Fruit fly (Drosophila melanogaster) whole organism, prepupa: ENCODE measurements around the gene CG12576.

ENCODE experiments used
- Blimp-1 ChIP-seq: fragments of 200-800 bp; sonication (Bioruptor generic); optimal IDR thresholded peaks from 3 replicates; lab custom pipeline; 2017; ENCODE audit warnings: missing biosample characterization, missing genetic modification characterization, mild to moderate bottlenecking, moderate library complexity, missing genetic modification reagents
- CG10631 ChIP-seq: fragments of 200-800 bp; sonication (Bioruptor generic); optimal IDR thresholded peaks from 2 replicates; lab custom pipeline; 2016; ENCODE audit warnings: missing biosample characterization, missing genetic modification characterization
- CG1621 ChIP-seq: fragments of 200-800 bp; sonication (Bioruptor generic); optimal IDR thresholded peaks from 3 replicates; lab custom pipeline; 2018; ENCODE audit warnings: missing biosample characterization, mild to moderate bottlenecking, missing genetic modification characterization
- CG34406 ChIP-seq: fragments of 200-800 bp; sonication (Bioruptor generic); optimal IDR thresholded peaks from 3 replicates; lab custom pipeline; 2016; ENCODE audit warnings: missing biosample characterization, missing genetic modification characterization
- CG6808 ChIP-seq: fragments of 200-800 bp; sonication (Bioruptor generic); optimal IDR thresholded peaks from 3 replicates; lab custom pipeline; 2017; ENCODE audit warnings: missing biosample characterization, missing genetic modification characterization, mild to moderate bottlenecking, moderate library complexity, missing genetic modification reagents
- CG6854 ChIP-seq: fragments of 200-800 bp; sonication (Bioruptor generic); optimal IDR thresholded peaks from 2 replicates; lab custom pipeline; 2017; ENCODE audit warnings: missing biosample characterization, mild to moderate bottlenecking, missing genetic modification characterization
- CG8119 ChIP-seq: fragments of 200-800 bp; sonication (Bioruptor generic); IDR thresholded peaks from 3 replicates; pipeline ENCODE4 v1.3.6; 2022; ENCODE audit warnings: missing biosample characterization, missing genetic modification characterization
- Eip75B ChIP-seq: fragments of 200-800 bp; sonication (Bioruptor generic); optimal IDR thresholded peaks from 3 replicates; lab custom pipeline; 2016; ENCODE audit warnings: missing biosample characterization, missing genetic modification characterization
- Eip78C ChIP-seq: fragments of 200-800 bp; sonication (Bioruptor generic); peaks from one replicate; lab custom pipeline; 2016; ENCODE audit warnings: missing biosample characterization, missing genetic modification characterization
- Eip93F ChIP-seq: fragments of 200-800 bp; sonication (Bioruptor generic); optimal IDR thresholded peaks from 2 replicates; lab custom pipeline; 2016; ENCODE audit warnings: missing biosample characterization, mild to moderate bottlenecking, missing genetic modification characterization
- Ets21C ChIP-seq: fragments of 200-800 bp; sonication (Bioruptor generic); optimal IDR thresholded peaks from 3 replicates; lab custom pipeline; 2016; ENCODE audit warnings: missing biosample characterization, missing genetic modification characterization
- Ets96B ChIP-seq: fragments of 200-800 bp; optimal IDR thresholded peaks from 2 replicates; lab custom pipeline; 2019; ENCODE audit warnings: missing biosample characterization, mild to moderate bottlenecking, missing genetic modification characterization, moderate library complexity
- Gug ChIP-seq: fragments of 200-800 bp; sonication (Bioruptor generic); IDR thresholded peaks from 2 replicates; pipeline ENCODE4 v1.3.6; 2022; ENCODE audit warnings: missing biosample characterization, missing genetic modification characterization
- Hr39 ChIP-seq: fragments of 200-800 bp; sonication (Bioruptor generic); optimal IDR thresholded peaks from 2 replicates; lab custom pipeline; 2016; ENCODE audit warnings: missing biosample characterization, missing genetic modification characterization
- Lpt ChIP-seq: fragments of 200-800 bp; sonication (Bioruptor generic); optimal IDR thresholded peaks from 3 replicates; lab custom pipeline; 2016; ENCODE audit warnings: missing biosample characterization, missing genetic modification characterization
- Met ChIP-seq: fragments of 200-800 bp; sonication (Bioruptor generic); optimal IDR thresholded peaks from 3 replicates; lab custom pipeline; 2016; ENCODE audit warnings: missing biosample characterization, missing genetic modification characterization
- OdsH ChIP-seq: fragments of 200-800 bp; sonication (Bioruptor generic); optimal IDR thresholded peaks from 3 replicates; lab custom pipeline; 2016; ENCODE audit warnings: missing biosample characterization, missing genetic modification characterization
- Smox ChIP-seq: fragments of 200-800 bp; sonication (Bioruptor generic); optimal IDR thresholded peaks from 3 replicates; lab custom pipeline; 2016; ENCODE audit warnings: missing biosample characterization, missing genetic modification characterization
- acj6 ChIP-seq: fragments of 200-800 bp; sonication (Bioruptor generic); optimal IDR thresholded peaks from 3 replicates; lab custom pipeline; 2016; ENCODE audit warnings: missing biosample characterization, missing genetic modification characterization
- dsx ChIP-seq: fragments of 200-800 bp; optimal IDR thresholded peaks from 3 replicates; lab custom pipeline; 2019; ENCODE audit warnings: missing biosample characterization, mild to moderate bottlenecking, missing genetic modification characterization, moderate library complexity; ENCODE audit not compliant: poor library complexity, severe bottlenecking
- eg ChIP-seq: fragments of 200-800 bp; sonication (Bioruptor generic); IDR thresholded peaks from 3 replicates; pipeline ENCODE4 v1.3.6; 2022; ENCODE audit warnings: missing biosample characterization, missing genetic modification characterization
- esn ChIP-seq: fragments of 200-800 bp; sonication (Bioruptor generic); optimal IDR thresholded peaks from 2 replicates; lab custom pipeline; 2016; ENCODE audit warnings: missing biosample characterization, mild to moderate bottlenecking, missing genetic modification characterization, moderate library complexity
- fd85E ChIP-seq: fragments of 200-800 bp; sonication (Bioruptor generic); optimal IDR thresholded peaks from 3 replicates; lab custom pipeline; 2016; ENCODE audit warnings: missing biosample characterization, missing genetic modification characterization
- fkh ChIP-seq: fragments of 200-800 bp; sonication (Bioruptor generic); optimal IDR thresholded peaks from 3 replicates; lab custom pipeline; 2017; ENCODE audit warnings: missing biosample characterization, mild to moderate bottlenecking, missing genetic modification characterization, moderate library complexity
- net ChIP-seq: fragments of 200-800 bp; sonication (Bioruptor generic); optimal IDR thresholded peaks from 3 replicates; lab custom pipeline; 2016; ENCODE audit warnings: missing biosample characterization, missing genetic modification characterization
- pdm3 ChIP-seq: fragments of 200-800 bp; sonication (Bioruptor generic); optimal IDR thresholded peaks from 3 replicates; lab custom pipeline; 2016; ENCODE audit warnings: missing biosample characterization, missing genetic modification characterization
- spab ChIP-seq: fragments of 200-800 bp; sonication (Bioruptor generic); optimal IDR thresholded peaks from 2 replicates; lab custom pipeline; 2017; ENCODE audit warnings: missing biosample characterization, mild to moderate bottlenecking, missing genetic modification characterization, missing genetic modification reagents
- ss ChIP-seq, 2 experiments: fragments of 200-800 bp; sonication (Bioruptor generic); optimal IDR thresholded peaks; 2 replicates in 1 of 2; 3 replicates in 1 of 2; lab custom pipeline; 2017 to 2018; ENCODE audit warnings: mild to moderate bottlenecking in 2 of 2, missing biosample characterization in 2 of 2, missing genetic modification characterization in 2 of 2, moderate library complexity in 1 of 2
- svp ChIP-seq: fragments of 200-800 bp; sonication (Bioruptor generic); peaks from one replicate; lab custom pipeline; 2016; ENCODE audit warnings: missing biosample characterization, missing genetic modification characterization

Gene CG12576

dm6 chrX:22481860-22482544 lies at the start of gene CG12576, which contains the start of gene Cp110:
TSS of gene CG12576 (minus strand) at chrX:22482357.
TSS of gene Cp110 (plus strand) at chrX:22482082.
- TF ChIP-seq Smox (GFP tag; lab: Kevin White, UChicago) (no peak), eg (GFP tag; lab: Robert Waterston, UW) (no peak), Met (GFP tag; lab: Kevin White, UChicago) (no peak), Ets21C (GFP tag; lab: Kevin White, UChicago) (no peak), fd85E (GFP tag; lab: Kevin White, UChicago) (no peak), Hr39 (GFP tag; lab: Kevin White, UChicago) (no peak), Eip78C (peak; percentile 25), CG10631 (peak; percentile 19), OdsH (GFP tag; lab: Kevin White, UChicago) (no peak), CG8119 (no peak), svp (GFP tag; lab: Kevin White, UChicago) (no peak), Ets96B (no peak), net (GFP tag; lab: Kevin White, UChicago) (no peak), pdm3 (GFP tag; lab: Kevin White, UChicago) (no peak)

dm6 chrX:22529664-22530321 lies 47.6 kb upstream of the CG12576 start, which contains the start of gene S6kII:
TSS of gene S6kII (plus strand) at chrX:22529964.
- no peak for TF ChIP-seq eg (GFP tag; lab: Robert Waterston, UW)
- no peak for TF ChIP-seq CG6808
- TF ChIP-seq Blimp-1 (GFP tag; lab: Kevin White, UChicago) = peak; percentile 55
- peak; percentile 21 for TF ChIP-seq CG6854
- no peak for TF ChIP-seq CG34406 (GFP tag; lab: Kevin White, UChicago)
- TF ChIP-seq Ets96B = no peak
- peak; percentile 6 for TF ChIP-seq esn
- TF ChIP-seq Lpt (GFP tag; lab: Kevin White, UChicago) = no peak
- peak; percentile 79 for TF ChIP-seq fkh
- no peak for TF ChIP-seq CG8119
- TF ChIP-seq Eip78C = peak; percentile 63
- no peak for TF ChIP-seq dsx

- TF ChIP-seq net (GFP tag; lab: Kevin White, UChicago) = no peak
- peak; percentile 91 for TF ChIP-seq Blimp-1 (GFP tag; lab: Kevin White, UChicago)
- TF ChIP-seq Eip78C = peak; percentile 41
These were observed 45.1 kb upstream of the CG12576 start for dm6 chrX:22527210-22527609.

dm6 chrX:22514948-22515347 lies 32.8 kb upstream of the CG12576 start, which contains the start of gene CG17600:
TSS of gene CG17600 (plus strand) at chrX:22515197.
- TF ChIP-seq Eip93F (no peak), CG6854 (peak; percentile 56), Blimp-1 (GFP tag; lab: Kevin White, UChicago) (peak; percentile 2), Eip78C (peak; percentile 20)

- TF ChIP-seq Blimp-1 (GFP tag; lab: Kevin White, UChicago) (peak; percentile 85), Eip75B (GFP tag; lab: Kevin White, UChicago) (no peak)
These were observed 29.9 kb upstream of the CG12576 start for dm6 chrX:22512071-22512470.

- TF ChIP-seq CG1621 (tag; lab: Kevin White, UChicago) = no peak
- TF ChIP-seq ss (GFP tag; optimal IDR thresholded peaks at IDR 0.05; lab: Kevin White, UChicago) = no peak
- TF ChIP-seq Gug (GFP tag; lab: Robert Waterston, UW) = no peak
- no peak for TF ChIP-seq CG10631
- TF ChIP-seq acj6 (GFP tag; lab: Kevin White, UChicago) = no peak
- no peak for TF ChIP-seq spab (GFP tag; lab: Kevin White, UChicago)
- TF ChIP-seq OdsH (GFP tag; lab: Kevin White, UChicago) = no peak
- TF ChIP-seq, all 60 proteins: peak for 0
These were observed 28.6 kb upstream of the CG12576 start for dm6 chrX:22510776-22511175.
